Fruit fly (Drosophila melanogaster): Measurements from ENCODE around the gene Polr2B.

Gene Polr2B

DNA sequence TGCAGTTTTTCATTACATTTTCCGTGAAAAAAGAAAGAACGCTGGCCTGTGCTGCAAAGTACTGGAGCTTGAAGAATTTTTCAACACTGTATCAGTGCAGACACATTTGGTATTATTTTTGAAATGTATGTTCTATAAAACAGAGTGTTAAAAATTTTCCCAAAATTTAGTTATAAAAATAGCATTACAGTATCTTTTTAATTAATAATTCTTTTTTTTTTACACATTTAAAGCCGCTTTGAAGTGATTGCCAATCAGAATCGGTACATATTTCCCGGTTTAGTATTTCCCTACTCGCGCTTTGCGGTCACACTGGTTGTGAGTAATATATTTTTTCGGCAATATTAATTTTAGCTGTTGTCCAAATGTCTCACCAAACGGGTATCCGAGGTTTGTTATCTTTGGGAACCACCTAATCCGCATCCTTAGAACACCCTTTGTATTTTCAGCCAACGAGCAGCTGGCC, 3.2 kb upstream of the Polr2B start, which contains the start of the genes Abi and twf (continued):
- no peak for TF ChIP-seq sima (GFP tag; optimal IDR thresholded peaks at IDR 0.05)
- TF ChIP-seq CG9215 (GFP tag; IDR thresholded peaks at IDR 0.05): peak; percentile 71
- TF ChIP-seq tgo (GFP tag; IDR thresholded peaks at IDR 0.05): peak; percentile 67
- TF ChIP-seq jumu (GFP tag; optimal IDR thresholded peaks at IDR 0.05): peak; percentile 51
- peak; percentile 13 for TF ChIP-seq tap (tag; optimal IDR thresholded peaks at IDR 0.05)
- TF ChIP-seq zf30C (GFP tag; optimal IDR thresholded peaks at IDR 0.05): no peak
- TF ChIP-seq ftz-f1 (GFP tag; optimal IDR thresholded peaks at IDR 0.05): no peak
- no peak for TF ChIP-seq CG8359 (GFP tag; optimal IDR thresholded peaks at IDR 0.05; ENCODE audit: borderline replicate concordance)
- TF ChIP-seq da (GFP tag; optimal IDR thresholded peaks at IDR 0.05): peak; percentile 40
- TF ChIP-seq exex (tag; optimal IDR thresholded peaks at IDR 0.05): peak; percentile 6
- no peak for TF ChIP-seq sug (tag; optimal IDR thresholded peaks at IDR 0.05)
- peak; percentile 18 for TF ChIP-seq pnt (GFP tag; optimal IDR thresholded peaks at IDR 0.05)
- TF ChIP-seq ara (GFP tag; IDR thresholded peaks at IDR 0.05): peak; percentile 25; the same call in 1 of the 2 replicates
- TF ChIP-seq Vsx1 (GFP tag; optimal IDR thresholded peaks at IDR 0.05): no peak
- TF ChIP-seq Asciz (GFP tag; optimal IDR thresholded peaks at IDR 0.05): peak; percentile 22
- peak; percentile 77 for TF ChIP-seq CG2116 (GFP tag; optimal IDR thresholded peaks at IDR 0.05)
- TF ChIP-seq pzg (GFP tag; optimal IDR thresholded peaks at IDR 0.05): peak; percentile 52
- peak; percentile 45 for TF ChIP-seq ssp (GFP tag; IDR thresholded peaks at IDR 0.05)
- TF ChIP-seq BEAF-32 (GFP tag; optimal IDR thresholded peaks at IDR 0.05): peak; percentile 34
- 0 out of 2 replicates have a peak, but pooled peaks have one; percentile 33 for TF ChIP-seq Rx (GFP tag; IDR thresholded peaks at IDR 0.05)
- TF ChIP-seq MBD-R2 (GFP tag; IDR thresholded peaks at IDR 0.05): peak; percentile 79
- TF ChIP-seq Sox102F (GFP tag; optimal IDR thresholded peaks at IDR 0.05): peak; percentile 63
- no peak for TF ChIP-seq CG11085 (GFP tag; IDR thresholded peaks at IDR 0.05)
- 0 out of 2 replicates have a peak, but pooled peaks have one; percentile 22 for TF ChIP-seq CG16779 (GFP tag; IDR thresholded peaks at IDR 0.05)
- peak; percentile 66 for TF ChIP-seq CG9727 (GFP tag; optimal IDR thresholded peaks at IDR 0.05)
- peak; percentile 43 for TF ChIP-seq CG3407 (GFP tag; optimal IDR thresholded peaks at IDR 0.05)
- peak; percentile 50 for TF ChIP-seq CG15696 (tag; optimal IDR thresholded peaks at IDR 0.05)
- TF ChIP-seq CG11456 (GFP tag; IDR thresholded peaks at IDR 0.05): peak; percentile 68; the same call in 1 of the 3 replicates
- TF ChIP-seq Gsc (GFP tag; IDR thresholded peaks at IDR 0.05): no peak
- TF ChIP-seq pho (GFP tag; optimal IDR thresholded peaks at IDR 0.05): peak; percentile 46
- TF ChIP-seq CG12391 (tag; optimal IDR thresholded peaks at IDR 0.05): peak; percentile 87
- TF ChIP-seq nerfin-2 (GFP tag; IDR thresholded peaks at IDR 0.05; ENCODE audit: partially characterized antibody): 0 out of 2 replicates have a peak, but pooled peaks have one; percentile 34
- no peak for TF ChIP-seq CG1832 (GFP tag; optimal IDR thresholded peaks at IDR 0.05)
- TF ChIP-seq CG12071 (GFP tag; optimal IDR thresholded peaks at IDR 0.05): no peak
- TF ChIP-seq Dek (tag; optimal IDR thresholded peaks at IDR 0.05): peak; percentile 38
- TF ChIP-seq dmrt11E (tag; optimal IDR thresholded peaks at IDR 0.05): peak; percentile 65
- TF ChIP-seq CG8281 (tag; optimal IDR thresholded peaks at IDR 0.05): peak; percentile 3
- TF ChIP-seq inv (GFP tag; IDR thresholded peaks at IDR 0.05; ENCODE audit: partially characterized antibody): no peak
- TF ChIP-seq CG2202 (tag; optimal IDR thresholded peaks at IDR 0.05): peak; percentile 22
- TF ChIP-seq kay (GFP tag; optimal IDR thresholded peaks at IDR 0.05): peak; percentile 85
- TF ChIP-seq lmd (GFP tag; IDR thresholded peaks at IDR 0.05): peak; percentile 54
- no peak for TF ChIP-seq sc (optimal IDR thresholded peaks at IDR 0.05)
- TF ChIP-seq sc (GFP tag; optimal IDR thresholded peaks at IDR 0.05): peak; percentile 28
- TF ChIP-seq CG18764 (GFP tag; optimal IDR thresholded peaks at IDR 0.05): peak; percentile 51
- TF ChIP-seq TFAM (GFP tag; optimal IDR thresholded peaks at IDR 0.05): no peak
- peak; percentile 42 for TF ChIP-seq gro (GFP tag; optimal IDR thresholded peaks at IDR 0.05)
- no peak for TF ChIP-seq HLH4C (GFP tag; IDR thresholded peaks at IDR 0.05; ENCODE audit: partially characterized antibody)
- peak; percentile 39 for TF ChIP-seq CG10462 (GFP tag; optimal IDR thresholded peaks at IDR 0.05)
- TF ChIP-seq CG12659 (GFP tag; optimal IDR thresholded peaks at IDR 0.05): peak; percentile 80
- peak; percentile 74 for TF ChIP-seq ind (GFP tag; optimal IDR thresholded peaks at IDR 0.05)

Data from whole organism, embryonic.